Fruit fly (Drosophila melanogaster) whole organism, prepupa: ENCODE data around the gene GstO2.
A peak's percentile ranks its signal among the peaks of the same experiment; 100 is the strongest.

Experiments
- Blimp-1 ChIP-seq: fragments of 200-800 bp; sonication (Bioruptor generic); optimal IDR thresholded peaks from 3 replicates; lab custom pipeline; 2017; ENCODE audit warnings: missing biosample characterization, missing genetic modification characterization, mild to moderate bottlenecking, moderate library complexity, missing genetic modification reagents
- CG11762 ChIP-seq: fragments of 200-800 bp; sonication (Bioruptor generic); optimal IDR thresholded peaks from 3 replicates; lab custom pipeline; 2016; ENCODE audit warnings: missing biosample characterization, missing genetic modification characterization; ENCODE audit not compliant: insufficient read depth
- CG15336 ChIP-seq: fragments of 200-800 bp; sonication (Bioruptor generic); IDR thresholded peaks from 2 replicates; pipeline ENCODE4 v1.3.6; 2022; ENCODE audit warnings: missing biosample characterization, missing genetic modification characterization
- CG1621 ChIP-seq: fragments of 200-800 bp; sonication (Bioruptor generic); optimal IDR thresholded peaks from 3 replicates; lab custom pipeline; 2018; ENCODE audit warnings: missing biosample characterization, mild to moderate bottlenecking, missing genetic modification characterization
- CG16779 ChIP-seq: fragments of 200-800 bp; sonication (Bioruptor generic); optimal IDR thresholded peaks from 3 replicates; lab custom pipeline; 2017; ENCODE audit warnings: missing biosample characterization, mild to moderate bottlenecking, missing genetic modification characterization
- CG3032 ChIP-seq: fragments of 200-800 bp; optimal IDR thresholded peaks from 2 replicates; lab custom pipeline; 2019; ENCODE audit warnings: missing biosample characterization, mild to moderate bottlenecking, missing genetic modification characterization, moderate library complexity
- CG31627 ChIP-seq: fragments of 200-800 bp; sonication (Bioruptor generic); optimal IDR thresholded peaks from 3 replicates; lab custom pipeline; 2016; ENCODE audit warnings: missing biosample characterization, missing genetic modification characterization
- CG32006 ChIP-seq: fragments of 200-800 bp; sonication (Bioruptor generic); optimal IDR thresholded peaks from 3 replicates; lab custom pipeline; 2017; ENCODE audit warnings: missing biosample characterization, mild to moderate bottlenecking, missing genetic modification characterization
- CG6276 ChIP-seq: fragments of 200-800 bp; sonication (Bioruptor generic); optimal IDR thresholded peaks from 2 replicates; lab custom pipeline; 2017; ENCODE audit warnings: missing biosample characterization, mild to moderate bottlenecking, missing genetic modification characterization
- CG6792 ChIP-seq: fragments of 200-800 bp; sonication (Bioruptor generic); optimal IDR thresholded peaks from 3 replicates; lab custom pipeline; 2016; ENCODE audit warnings: missing biosample characterization, missing genetic modification characterization
- CG7368 ChIP-seq: fragments of 200-800 bp; sonication (Bioruptor generic); optimal IDR thresholded peaks from 3 replicates; lab custom pipeline; 2016; ENCODE audit warnings: missing biosample characterization, missing genetic modification characterization
- CG8119 ChIP-seq: fragments of 200-800 bp; sonication (Bioruptor generic); IDR thresholded peaks from 3 replicates; pipeline ENCODE4 v1.3.6; 2022; ENCODE audit warnings: missing biosample characterization, missing genetic modification characterization
- CG8319 ChIP-seq: fragments of 200-800 bp; sonication (Bioruptor generic); optimal IDR thresholded peaks from 3 replicates; lab custom pipeline; 2016; ENCODE audit warnings: missing biosample characterization, missing genetic modification characterization
- Eip75B ChIP-seq: fragments of 200-800 bp; sonication (Bioruptor generic); optimal IDR thresholded peaks from 3 replicates; lab custom pipeline; 2016; ENCODE audit warnings: missing biosample characterization, missing genetic modification characterization
- Eip78C ChIP-seq: fragments of 200-800 bp; sonication (Bioruptor generic); peaks from one replicate; lab custom pipeline; 2016; ENCODE audit warnings: missing biosample characterization, missing genetic modification characterization
- Eip93F ChIP-seq: fragments of 200-800 bp; sonication (Bioruptor generic); optimal IDR thresholded peaks from 2 replicates; lab custom pipeline; 2016; ENCODE audit warnings: missing biosample characterization, mild to moderate bottlenecking, missing genetic modification characterization
- Ets21C ChIP-seq: fragments of 200-800 bp; sonication (Bioruptor generic); optimal IDR thresholded peaks from 3 replicates; lab custom pipeline; 2016; ENCODE audit warnings: missing biosample characterization, missing genetic modification characterization
- Ets96B ChIP-seq: fragments of 200-800 bp; optimal IDR thresholded peaks from 2 replicates; lab custom pipeline; 2019; ENCODE audit warnings: missing biosample characterization, mild to moderate bottlenecking, missing genetic modification characterization, moderate library complexity
- Gug ChIP-seq: fragments of 200-800 bp; sonication (Bioruptor generic); IDR thresholded peaks from 2 replicates; pipeline ENCODE4 v1.3.6; 2022; ENCODE audit warnings: missing biosample characterization, missing genetic modification characterization
- Hr38 ChIP-seq: sonication (Bioruptor generic); optimal IDR thresholded peaks from 2 replicates; lab custom pipeline; 2016; ENCODE audit warnings: missing biosample characterization, missing genetic modification characterization
- Hr39 ChIP-seq: fragments of 200-800 bp; sonication (Bioruptor generic); optimal IDR thresholded peaks from 2 replicates; lab custom pipeline; 2016; ENCODE audit warnings: missing biosample characterization, missing genetic modification characterization
- Hr4 ChIP-seq: fragments of 200-800 bp; sonication (Bioruptor generic); optimal IDR thresholded peaks from 3 replicates; lab custom pipeline; 2016; ENCODE audit warnings: missing biosample characterization, missing genetic modification characterization
- OdsH ChIP-seq: fragments of 200-800 bp; sonication (Bioruptor generic); optimal IDR thresholded peaks from 3 replicates; lab custom pipeline; 2016; ENCODE audit warnings: missing biosample characterization, missing genetic modification characterization
- Smox ChIP-seq: fragments of 200-800 bp; sonication (Bioruptor generic); optimal IDR thresholded peaks from 3 replicates; lab custom pipeline; 2016; ENCODE audit warnings: missing biosample characterization, missing genetic modification characterization
- Sox102F ChIP-seq: fragments of 200-800 bp; sonication (Bioruptor generic); optimal IDR thresholded peaks from 2 replicates; lab custom pipeline; 2016; ENCODE audit warnings: missing biosample characterization, mild to moderate bottlenecking, missing genetic modification characterization
- achi ChIP-seq: fragments of 200-800 bp; sonication (Bioruptor generic); optimal IDR thresholded peaks from 3 replicates; lab custom pipeline; 2016; ENCODE audit warnings: missing biosample characterization, missing genetic modification characterization
- acj6 ChIP-seq: fragments of 200-800 bp; sonication (Bioruptor generic); optimal IDR thresholded peaks from 3 replicates; lab custom pipeline; 2016; ENCODE audit warnings: missing biosample characterization, missing genetic modification characterization
- cyc ChIP-seq: fragments of 200-800 bp; sonication (Bioruptor generic); optimal IDR thresholded peaks from 3 replicates; lab custom pipeline; 2016; ENCODE audit warnings: missing biosample characterization, missing genetic modification characterization
- dac ChIP-seq: fragments of 200-800 bp; sonication (Bioruptor generic); optimal IDR thresholded peaks from 2 replicates; lab custom pipeline; 2017; ENCODE audit warnings: missing biosample characterization, mild to moderate bottlenecking, missing genetic modification characterization
- eg ChIP-seq: fragments of 200-800 bp; sonication (Bioruptor generic); IDR thresholded peaks from 3 replicates; pipeline ENCODE4 v1.3.6; 2022; ENCODE audit warnings: missing biosample characterization, missing genetic modification characterization
- esn ChIP-seq: fragments of 200-800 bp; sonication (Bioruptor generic); optimal IDR thresholded peaks from 2 replicates; lab custom pipeline; 2016; ENCODE audit warnings: missing biosample characterization, mild to moderate bottlenecking, missing genetic modification characterization, moderate library complexity
- fkh ChIP-seq: fragments of 200-800 bp; sonication (Bioruptor generic); optimal IDR thresholded peaks from 3 replicates; lab custom pipeline; 2017; ENCODE audit warnings: missing biosample characterization, mild to moderate bottlenecking, missing genetic modification characterization, moderate library complexity
- lz ChIP-seq: fragments of 200-800 bp; sonication (Bioruptor generic); optimal IDR thresholded peaks from 3 replicates; lab custom pipeline; 2016; ENCODE audit warnings: missing biosample characterization, missing genetic modification characterization
- net ChIP-seq: fragments of 200-800 bp; sonication (Bioruptor generic); optimal IDR thresholded peaks from 3 replicates; lab custom pipeline; 2016; ENCODE audit warnings: missing biosample characterization, missing genetic modification characterization
- pdm3 ChIP-seq: fragments of 200-800 bp; sonication (Bioruptor generic); optimal IDR thresholded peaks from 3 replicates; lab custom pipeline; 2016; ENCODE audit warnings: missing biosample characterization, missing genetic modification characterization
- spab ChIP-seq: fragments of 200-800 bp; sonication (Bioruptor generic); optimal IDR thresholded peaks from 2 replicates; lab custom pipeline; 2017; ENCODE audit warnings: missing biosample characterization, mild to moderate bottlenecking, missing genetic modification characterization, missing genetic modification reagents
- svp ChIP-seq: fragments of 200-800 bp; sonication (Bioruptor generic); peaks from one replicate; lab custom pipeline; 2016; ENCODE audit warnings: missing biosample characterization, missing genetic modification characterization
- topi ChIP-seq: fragments of 200-800 bp; sonication (Bioruptor generic); optimal IDR thresholded peaks from 3 replicates; lab custom pipeline; 2016; ENCODE audit warnings: missing biosample characterization, missing genetic modification characterization
- vri ChIP-seq: fragments of 200-800 bp; sonication (Bioruptor generic); optimal IDR thresholded peaks from 3 replicates; lab custom pipeline; 2016; ENCODE audit warnings: missing biosample characterization, mild to moderate bottlenecking, missing genetic modification characterization

GstO2 gene

DNA sequence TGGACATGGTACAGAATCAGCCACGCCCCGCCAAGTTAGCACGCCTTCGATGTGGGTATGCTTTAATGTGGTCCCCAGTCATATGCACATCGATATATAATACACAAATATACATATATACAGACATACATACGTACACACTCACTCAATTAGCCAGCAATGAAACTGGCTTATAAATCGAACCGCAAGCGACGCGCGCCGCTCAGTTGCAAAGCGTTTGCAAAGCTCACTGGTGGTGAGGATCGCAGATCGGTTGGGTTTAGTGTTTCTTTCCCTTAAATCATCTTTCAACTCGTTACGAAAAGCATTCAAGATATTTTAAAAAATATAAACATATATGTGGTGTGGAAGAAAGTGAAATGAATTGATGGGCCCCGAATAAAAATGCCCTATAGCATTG, 5.2 kb upstream of the GstO2 start:
- TF ChIP-seq Gug (GFP tag; lab: Robert Waterston, UW): no peak
- no peak for TF ChIP-seq Smox (GFP tag; lab: Kevin White, UChicago)
- peak; percentile 8 for TF ChIP-seq svp (GFP tag; lab: Kevin White, UChicago)
- TF ChIP-seq OdsH (GFP tag; lab: Kevin White, UChicago): no peak
- TF ChIP-seq Hr4: no peak
- no peak for TF ChIP-seq eg
- TF ChIP-seq Eip78C (GFP tag; lab: Kevin White, UChicago): peak; percentile 44
- TF ChIP-seq vri (GFP tag; lab: Kevin White, UChicago): peak; percentile 10
- TF ChIP-seq Blimp-1 (GFP tag; lab: Kevin White, UChicago): peak; percentile 3
- TF ChIP-seq lz (GFP tag; lab: Kevin White, UChicago): no peak
- TF ChIP-seq spab (GFP tag; lab: Kevin White, UChicago): no peak
- no peak for TF ChIP-seq Hr38 (GFP tag; lab: Kevin White, UChicago)
- TF ChIP-seq Eip93F (GFP tag; lab: Kevin White, UChicago): no peak
- no peak for TF ChIP-seq CG6276 (GFP tag; lab: Kevin White, UChicago)
- no peak for TF ChIP-seq CG15336

DNA sequence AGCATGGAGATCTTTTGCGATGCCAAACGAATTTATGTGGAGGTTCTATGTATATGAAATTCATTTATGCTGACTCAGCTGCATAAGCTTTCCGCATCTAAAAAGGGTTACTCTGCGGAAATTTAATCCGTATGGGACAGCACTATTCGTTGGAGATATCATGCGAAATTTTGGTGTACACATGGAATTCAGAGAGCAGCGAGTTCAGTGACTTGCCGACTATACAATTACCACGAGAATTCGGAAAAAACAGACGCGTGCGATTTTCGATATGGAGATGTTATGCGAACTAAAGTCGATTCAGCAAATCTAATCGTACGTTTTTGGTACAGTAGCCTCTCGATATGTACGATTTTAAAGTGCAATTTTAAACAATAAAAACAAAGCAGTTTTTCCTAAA, 4.5 kb upstream of the GstO2 start:
- TF ChIP-seq Eip75B (GFP tag; lab: Kevin White, UChicago): no peak
- no peak for TF ChIP-seq CG3032 (tag; lab: Kevin White, UChicago)
- no peak for TF ChIP-seq Hr39 (GFP tag; lab: Kevin White, UChicago)
- TF ChIP-seq pdm3 (GFP tag; lab: Kevin White, UChicago): no peak
- TF ChIP-seq svp (GFP tag; lab: Kevin White, UChicago): no peak
- TF ChIP-seq CG8119 (GFP tag; lab: Robert Waterston, UW): no peak
- TF ChIP-seq CG16779 (tag; lab: Kevin White, UChicago): no peak
- TF ChIP-seq cyc (GFP tag; lab: Kevin White, UChicago): no peak
- TF ChIP-seq CG6276 (GFP tag; lab: Kevin White, UChicago): no peak
- TF ChIP-seq Ets96B (tag; lab: Kevin White, UChicago): no peak
- TF ChIP-seq achi (GFP tag; lab: Kevin White, UChicago): no peak
- no peak for TF ChIP-seq lz (GFP tag; lab: Kevin White, UChicago)
- no peak for TF ChIP-seq net (GFP tag; lab: Kevin White, UChicago)
- TF ChIP-seq dac (GFP tag; lab: Kevin White, UChicago): no peak
- no peak for TF ChIP-seq CG8319 (GFP tag; lab: Kevin White, UChicago)
- no peak for TF ChIP-seq CG11762 (GFP tag; lab: Kevin White, UChicago)
- TF ChIP-seq Hr4: no peak
- TF ChIP-seq spab (GFP tag; lab: Kevin White, UChicago): no peak
- TF ChIP-seq CG6792: no peak

DNA sequence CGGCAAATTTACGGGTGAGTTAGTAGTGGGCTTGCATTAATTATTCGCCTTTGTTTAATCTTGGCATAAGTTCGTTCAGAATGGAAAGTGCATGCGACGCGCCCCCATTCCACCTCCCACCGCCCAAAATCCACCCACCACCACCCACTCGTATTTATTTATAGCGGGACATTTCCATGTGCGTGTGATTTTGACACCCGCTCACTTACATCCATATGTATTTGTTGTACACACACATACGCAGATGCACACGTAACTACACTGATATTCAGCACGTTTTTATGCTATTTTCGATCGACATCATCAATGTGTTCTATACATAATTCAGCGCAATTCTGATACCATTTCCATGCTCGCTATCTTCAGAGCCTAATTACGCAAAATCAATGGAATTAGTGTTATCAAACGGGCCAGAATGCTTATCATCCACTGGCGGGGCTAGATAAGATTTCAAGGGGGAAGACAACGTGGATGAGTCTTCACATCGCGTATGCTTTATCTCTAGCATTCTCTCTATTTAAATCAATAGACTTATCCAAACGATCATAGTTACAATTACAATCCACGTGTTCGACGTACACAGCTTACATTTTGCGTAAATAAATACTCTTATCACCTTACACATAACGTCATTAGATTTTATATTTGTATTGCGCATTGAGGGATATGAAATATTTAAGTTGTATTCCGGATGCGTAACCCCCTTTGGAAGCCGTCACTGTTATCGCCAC, 2.6 kb upstream of the GstO2 start:
- TF ChIP-seq CG7368 (no peak), Hr4 (peak; percentile 14), topi (GFP tag; lab: Kevin White, UChicago) (peak; percentile 2), achi (GFP tag; lab: Kevin White, UChicago) (peak; percentile 14), dac (GFP tag; lab: Kevin White, UChicago) (no peak), Eip75B (GFP tag; lab: Kevin White, UChicago) (no peak), acj6 (peak; percentile 22), Eip78C (GFP tag; lab: Kevin White, UChicago) (peak; percentile 52), Ets21C (GFP tag; lab: Kevin White, UChicago) (no peak), Sox102F (peak; percentile 9), svp (GFP tag; lab: Kevin White, UChicago) (peak; percentile 81), CG31627 (GFP tag; lab: Kevin White, UChicago) (peak; percentile 9), OdsH (GFP tag; lab: Kevin White, UChicago) (peak; percentile 30), fkh (peak; percentile 80), Hr39 (GFP tag; lab: Kevin White, UChicago) (peak; percentile 25), esn (GFP tag; lab: Kevin White, UChicago) (peak; percentile 39), CG32006 (GFP tag; lab: Kevin White, UChicago) (peak; percentile 40), pdm3 (GFP tag; lab: Kevin White, UChicago) (peak; percentile 24), CG1621 (tag; lab: Kevin White, UChicago) (no peak), Blimp-1 (GFP tag; lab: Kevin White, UChicago) (no peak), vri (GFP tag; lab: Kevin White, UChicago) (peak; percentile 55)
- TF ChIP-seq, all 60 proteins: peak for 15
